Fruit fly (Drosophila melanogaster): Measurements from ENCODE around the gene IKKbeta.

The IKKbeta gene

DNA sequence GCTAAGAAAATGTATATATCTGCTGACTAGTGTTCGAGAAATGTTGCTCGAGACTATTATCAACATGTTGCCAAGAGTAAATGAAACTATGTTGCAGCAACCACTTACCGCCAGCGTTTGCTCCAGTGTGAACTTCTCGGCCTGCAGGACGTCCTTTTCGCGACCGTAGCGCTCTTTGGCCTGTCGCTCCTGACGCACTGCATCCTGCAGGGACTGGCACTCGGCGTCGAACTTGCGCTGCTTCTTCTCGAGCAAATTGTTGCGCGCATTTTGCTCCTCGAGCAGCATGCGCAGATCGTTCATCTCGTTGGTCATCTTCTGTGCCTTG is 23.3 kb upstream of the IKKbeta start:
- TF ChIP-seq CG1621 (tag; optimal IDR thresholded peaks at IDR 0.05) = no peak
- TF ChIP-seq Sox102F (GFP tag; optimal IDR thresholded peaks at IDR 0.05) = no peak
- TF ChIP-seq CG8632 (GFP tag; optimal IDR thresholded peaks at IDR 0.05) = no peak
- TF ChIP-seq Gug (GFP tag; IDR thresholded peaks at IDR 0.05) = no peak
- TF ChIP-seq CG32006 (GFP tag; optimal IDR thresholded peaks at IDR 0.05) = peak; percentile 24
- TF ChIP-seq CG6854 (GFP tag; optimal IDR thresholded peaks at IDR 0.05) = no peak
- TF ChIP-seq CG16779 (tag; optimal IDR thresholded peaks at IDR 0.05) = peak; percentile 9
- no peak for TF ChIP-seq CG6163 (GFP tag; IDR thresholded peaks at IDR 0.05)
- TF ChIP-seq esn (GFP tag; optimal IDR thresholded peaks at IDR 0.05) = no peak
- no peak for TF ChIP-seq CG9139 (GFP tag; optimal IDR thresholded peaks at IDR 0.05)
- TF ChIP-seq CG4318 (GFP tag; optimal IDR thresholded peaks at IDR 0.05) = no peak
- peak; percentile 53 for TF ChIP-seq dsx (GFP tag; optimal IDR thresholded peaks at IDR 0.05; ENCODE audit: poor library complexity, severe bottlenecking)
- TF ChIP-seq Lpt (GFP tag; optimal IDR thresholded peaks at IDR 0.05) = no peak
- peak; percentile 0 for TF ChIP-seq CG6808 (GFP tag; optimal IDR thresholded peaks at IDR 0.05)

DNA sequence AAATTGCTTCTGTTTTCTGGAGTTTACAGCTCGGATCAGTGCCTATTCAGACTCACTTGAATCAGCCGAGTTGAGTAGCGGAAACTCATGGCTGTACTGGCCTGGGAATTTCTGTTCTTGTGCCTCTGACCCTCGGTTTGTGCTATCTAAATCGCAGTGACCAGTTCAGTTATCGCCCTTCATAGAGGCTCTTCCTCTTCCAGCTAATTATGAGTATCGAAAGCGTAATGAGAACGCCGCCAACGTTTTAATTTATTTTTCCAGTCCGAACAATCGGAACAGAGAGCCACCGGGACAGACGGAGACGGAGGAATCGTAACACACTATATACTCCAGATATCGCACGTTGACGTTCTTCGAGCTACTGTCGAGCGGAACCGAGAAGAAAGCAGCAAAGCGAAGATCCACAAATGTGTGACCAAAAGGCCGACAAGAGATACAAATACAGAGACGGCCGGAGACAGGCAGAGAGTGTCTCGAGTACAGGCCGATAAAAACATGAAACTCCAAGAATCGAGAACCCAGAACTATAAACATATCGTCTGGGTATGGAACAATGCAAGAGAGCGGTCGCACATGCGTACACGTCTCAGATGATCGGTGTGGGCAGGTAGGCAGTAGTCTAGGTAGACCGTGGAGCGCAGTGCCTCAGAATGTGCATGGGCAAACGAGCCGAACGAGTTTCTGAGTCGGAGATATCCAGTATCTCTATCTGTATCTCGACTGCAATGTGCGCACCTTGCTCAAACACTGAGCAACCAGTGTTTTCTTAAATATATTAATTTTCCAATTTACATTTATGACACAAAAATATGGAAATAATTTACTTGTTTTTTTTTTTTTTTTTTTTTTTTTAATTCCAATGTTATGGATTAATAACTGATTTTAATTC is 22.7 kb upstream of the IKKbeta start:
- TF ChIP-seq lz (GFP tag; optimal IDR thresholded peaks at IDR 0.05) (peak; percentile 70), CG6854 (GFP tag; optimal IDR thresholded peaks at IDR 0.05) (no peak), Eip93F (GFP tag; optimal IDR thresholded peaks at IDR 0.05) (no peak), OdsH (GFP tag; optimal IDR thresholded peaks at IDR 0.05) (peak; percentile 89), Lpt (GFP tag; optimal IDR thresholded peaks at IDR 0.05) (peak; percentile 87), CG34406 (GFP tag; optimal IDR thresholded peaks at IDR 0.05) (peak; percentile 86), Eip78C (GFP tag) (peak; percentile 98), eg (GFP tag; IDR thresholded peaks at IDR 0.05) (peak; percentile 89), svp (GFP tag) (no peak), Sox14 (GFP tag; optimal IDR thresholded peaks at IDR 0.05) (peak; percentile 81), CG16779 (tag; optimal IDR thresholded peaks at IDR 0.05) (no peak), ss (GFP tag; optimal IDR thresholded peaks at IDR 0.05) (peak; percentile 61 to 73), CG4318 (GFP tag; optimal IDR thresholded peaks at IDR 0.05) (no peak), CG11902 (GFP tag; optimal IDR thresholded peaks at IDR 0.05) (peak; percentile 0), esn (GFP tag; optimal IDR thresholded peaks at IDR 0.05) (peak; percentile 83), CG10631 (GFP tag; optimal IDR thresholded peaks at IDR 0.05) (peak; percentile 93), CG11762 (GFP tag; optimal IDR thresholded peaks at IDR 0.05; ENCODE audit: insufficient read depth) (peak; percentile 78), vri (GFP tag; optimal IDR thresholded peaks at IDR 0.05) (no peak), fkh (GFP tag; optimal IDR thresholded peaks at IDR 0.05) (no peak), CG8119 (GFP tag; IDR thresholded peaks at IDR 0.05) (peak; percentile 93), CG8319 (GFP tag; optimal IDR thresholded peaks at IDR 0.05) (peak; percentile 70), Sox15 (GFP tag; optimal IDR thresholded peaks at IDR 0.05) (peak; percentile 26), CG6163 (GFP tag; IDR thresholded peaks at IDR 0.05) (peak; percentile 89), CG3919 (GFP tag; optimal IDR thresholded peaks at IDR 0.05) (peak; percentile 90), CG10669 (GFP tag; optimal IDR thresholded peaks at IDR 0.05) (peak; percentile 73), cyc (GFP tag; optimal IDR thresholded peaks at IDR 0.05) (no peak), Smox (GFP tag; optimal IDR thresholded peaks at IDR 0.05) (no peak), Gug (GFP tag; IDR thresholded peaks at IDR 0.05) (peak; percentile 65), Blimp-1 (GFP tag; optimal IDR thresholded peaks at IDR 0.05) (no peak), fd59A (GFP tag; optimal IDR thresholded peaks at IDR 0.05) (peak; percentile 55), salr (GFP tag; optimal IDR thresholded peaks at IDR 0.05) (peak in 1 of 2 experiments; percentile 87), CG15336 (GFP tag; IDR thresholded peaks at IDR 0.05) (peak; percentile 94), dsx (GFP tag; optimal IDR thresholded peaks at IDR 0.05; ENCODE audit: poor library complexity, severe bottlenecking) (peak; percentile 95), CG7368 (GFP tag; optimal IDR thresholded peaks at IDR 0.05) (peak; percentile 86), Hr38 (GFP tag; optimal IDR thresholded peaks at IDR 0.05) (no peak), Ets21C (GFP tag; optimal IDR thresholded peaks at IDR 0.05) (no peak), achi (GFP tag; optimal IDR thresholded peaks at IDR 0.05) (peak; percentile 91), CG3032 (tag; optimal IDR thresholded peaks at IDR 0.05) (peak; percentile 83), CG6276 (GFP tag; optimal IDR thresholded peaks at IDR 0.05) (no peak), CG9139 (GFP tag; optimal IDR thresholded peaks at IDR 0.05) (no peak), topi (GFP tag; optimal IDR thresholded peaks at IDR 0.05) (peak; percentile 73), Hr4 (GFP tag; optimal IDR thresholded peaks at IDR 0.05) (peak; percentile 78)
